Worm (Caenorhabditis elegans) whole organism, L4/young adult: ENCODE data around the gene nhr-167.

Experiments
- W03F9.2 ChIP-seq: fragments of 150-350 bp; optimal IDR thresholded peaks from 2 replicates; lab custom pipeline; 2014; ENCODE audit warnings: missing biosample characterization, missing genetic modification characterization
- dao-5 ChIP-seq: sonication (generic microtip); optimal IDR thresholded peaks from 2 replicates; lab custom pipeline; 2016; ENCODE audit warnings: missing genotype, missing genetic modification characterization, moderate library complexity, missing compliant biosample characterization
- him-1 ChIP-seq: sonication (generic microtip); optimal IDR thresholded peaks from 2 replicates; lab custom pipeline; 2016; ENCODE audit warnings: missing genotype, missing genetic modification reagents, missing genetic modification characterization, missing compliant biosample characterization

ce11 chrX:12003969-12004368 lies 22.1 kb upstream of the nhr-167 start:
- TF ChIP-seq him-1 (tag; lab: Kevin White, UChicago) (no peak), W03F9.2 (tag; lab: Kevin White, UChicago) (no peak), dao-5 (no peak)
